Worm (Caenorhabditis elegans): Measurements from ENCODE around the gene col-137.
A peak's percentile ranks its signal among the peaks of the same experiment; 100 is the strongest.
"Not testable (repeated sequence)": the region's sequence is repeated elsewhere in the genome, so short reads cannot be mapped to it uniquely, and the experiment has no call there.

Gene col-137

ce11 chrIV:16577188-16577587 lies 25.4 kb downstream of the col-137 start:
- TF ChIP-seq B0261.1 (tag; optimal IDR thresholded peaks at IDR 0.05), result peak; percentile 62
- peak; percentile 8 for TF ChIP-seq snpc-4 (GFP tag; optimal IDR thresholded peaks at IDR 0.05)
- peak in 2 of 4 experiments; percentile 33 to 92 for TF ChIP-seq snpc-4 (tag; optimal IDR thresholded peaks at IDR 0.05)
- peak; percentile 88 for TF ChIP-seq attf-6 (GFP tag; IDR thresholded peaks at IDR 0.05)
- TF ChIP-seq tbp1 (GFP tag; optimal IDR thresholded peaks at IDR 0.05), result peak; percentile 81
- peak; percentile 28 for TF ChIP-seq rpc-1 (optimal IDR thresholded peaks at IDR 0.05)
- TF ChIP-seq rpc-1 (tag; optimal IDR thresholded peaks at IDR 0.05), result peak; percentile 67

DNA sequence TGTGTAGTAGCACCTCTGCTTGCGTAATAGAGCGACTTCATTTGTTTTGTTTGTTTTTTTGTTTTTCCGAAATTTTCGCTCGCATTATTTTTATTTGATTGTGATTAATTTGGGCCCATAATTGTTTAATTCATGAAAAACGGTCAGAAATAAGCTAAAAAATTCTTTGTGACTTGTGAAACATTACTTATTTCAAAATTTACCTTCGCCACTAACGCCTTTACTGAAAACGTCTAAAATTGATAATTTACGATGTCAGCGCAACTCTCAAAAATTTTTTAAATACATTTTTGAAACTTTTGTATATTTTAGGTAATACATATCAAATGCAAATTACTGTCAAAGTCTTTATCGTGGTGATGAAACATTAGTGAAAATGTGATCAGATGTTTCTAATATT lies 41.6 kb downstream of the col-137 start:
- TF ChIP-seq F22D6.2 (tag; optimal IDR thresholded peaks at IDR 0.05) (no peak), let-526 (GFP tag; IDR thresholded peaks at IDR 0.05) (no peak), pha-4 (tag; optimal IDR thresholded peaks at IDR 0.05) (no peak), lin-40 (tag; optimal IDR thresholded peaks at IDR 0.05) (no peak), F57A8.1 (GFP tag; optimal IDR thresholded peaks at IDR 0.05) (no peak), snpc-1.3 (tag; optimal IDR thresholded peaks at IDR 0.05; ENCODE audit: insufficient read depth) (no peak), ceh-100 (GFP tag; IDR thresholded peaks at IDR 0.05) (no peak), F23B12.7 (tag; optimal IDR thresholded peaks at IDR 0.05; ENCODE audit: insufficient read depth) (no peak), atf-7 (tag; optimal IDR thresholded peaks at IDR 0.05) (no peak), mel-28 (tag; optimal IDR thresholded peaks at IDR 0.05; ENCODE audit: borderline replicate concordance) (no peak), ztf-28 (GFP tag; IDR thresholded peaks at IDR 0.05) (no peak), C17E4.6 (GFP tag; IDR thresholded peaks at IDR 0.05) (no peak)

- TF ChIP-seq rpc-1 (optimal IDR thresholded peaks at IDR 0.05), result peak; percentile 24
- peak; percentile 69 for TF ChIP-seq rpc-1 (tag; optimal IDR thresholded peaks at IDR 0.05)
- peak; percentile 91 for TF ChIP-seq attf-6 (GFP tag; IDR thresholded peaks at IDR 0.05)
- not testable (repeated sequence) for TF ChIP-seq snpc-4 (GFP tag; optimal IDR thresholded peaks at IDR 0.05)
- TF ChIP-seq snpc-4 (tag; optimal IDR thresholded peaks at IDR 0.05), result peak in 3 of 4 experiments; percentile 51 to 92 (median 52)
- TF ChIP-seq B0261.1 (tag; optimal IDR thresholded peaks at IDR 0.05), result peak; percentile 59
- peak; percentile 83 for TF ChIP-seq tbp1 (GFP tag; optimal IDR thresholded peaks at IDR 0.05)
- peak; percentile 13; the same call in 1 of the 2 replicates for TF ChIP-seq D2030.7 (GFP tag; IDR thresholded peaks at IDR 0.05)
Observed at ce11 chrIV:16555500-16555899, 47.1 kb downstream of the col-137 start.

ce11 chrIV:16553231-16553630 lies 49.3 kb downstream of the col-137 start:
- TF ChIP-seq snpc-4 (GFP tag; optimal IDR thresholded peaks at IDR 0.05), result not testable (repeated sequence)
- TF ChIP-seq snpc-4 (tag; optimal IDR thresholded peaks at IDR 0.05) (peak in 2 of 4 experiments; percentile 83 to 95), hmg-1.2 (GFP tag; IDR thresholded peaks at IDR 0.05) (0 out of 2 replicates have a peak, but pooled peaks have one; percentile 28), attf-6 (GFP tag; IDR thresholded peaks at IDR 0.05) (peak; percentile 66; the same call in 1 of the 2 replicates)

ce11 chrIV:16552736-16553135 lies 49.8 kb downstream of the col-137 start:
- TF ChIP-seq attf-6 (GFP tag; IDR thresholded peaks at IDR 0.05), result peak; percentile 58

DNA sequence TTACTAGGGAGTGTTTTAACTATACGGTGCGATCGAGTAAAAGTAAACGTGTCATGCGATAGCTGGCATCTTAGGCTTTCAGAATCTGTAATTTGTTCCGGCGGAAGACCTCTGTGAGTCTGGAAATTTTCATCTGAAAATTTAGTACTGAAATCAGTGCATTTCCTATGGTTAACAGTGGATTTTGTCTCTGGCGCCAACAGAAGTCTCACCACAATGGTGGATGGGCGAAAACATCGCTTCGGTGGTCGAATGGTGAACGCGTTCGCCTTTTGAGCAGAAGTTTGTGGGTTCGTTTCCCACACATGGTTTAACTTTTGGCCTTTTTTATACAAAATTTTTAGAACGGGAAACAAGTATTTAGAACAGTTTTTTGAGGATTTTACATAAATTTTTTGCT lies 50.6 kb downstream of the col-137 start:
- TF ChIP-seq attf-6 (GFP tag; IDR thresholded peaks at IDR 0.05) (peak; percentile 85), rpc-1 (tag; optimal IDR thresholded peaks at IDR 0.05) (peak; percentile 6), hmg-1.2 (GFP tag; IDR thresholded peaks at IDR 0.05) (0 out of 2 replicates have a peak, but pooled peaks have one; percentile 26)
- TF ChIP-seq rpc-1 (optimal IDR thresholded peaks at IDR 0.05), result not testable (repeated sequence)

Data from whole organism, young adult.